Fruit fly (Drosophila melanogaster) whole organism, embryonic: ENCODE measurements around the gene CG9664.

Source experiments
- CG10366 ChIP-seq: fragments of 200-800 bp; sonication (Bioruptor generic); IDR thresholded peaks from 2 replicates; pipeline ENCODE4 v1.3.6; 2022; ENCODE audit warnings: missing biosample characterization, missing genetic modification characterization
- CG12155 ChIP-seq: fragments of 200-800 bp; sonication (Bioruptor generic); optimal IDR thresholded peaks from 3 replicates; lab custom pipeline; 2016; ENCODE audit warnings: missing biosample characterization, missing genetic modification characterization
- CG14050 ChIP-seq: fragments of 200-800 bp; sonication (Bioruptor generic); IDR thresholded peaks from 3 replicates; pipeline ENCODE4 v1.3.6; 2022; ENCODE audit warnings: missing biosample characterization, missing genetic modification characterization
- CG14860 ChIP-seq: fragments of 200-800 bp; sonication (Bioruptor generic); IDR thresholded peaks from 3 replicates; pipeline ENCODE4 v1.3.6; 2022; ENCODE audit warnings: missing biosample characterization, missing genetic modification characterization; ENCODE audit not compliant: partially characterized antibody
- CG34422 ChIP-seq: fragments of 200-800 bp; sonication (Bioruptor generic); IDR thresholded peaks from 3 replicates; pipeline ENCODE4 v1.3.6; 2022; ENCODE audit warnings: missing biosample characterization, missing genetic modification characterization
- CG6791 ChIP-seq: fragments of 200-800 bp; sonication (Bioruptor generic); IDR thresholded peaks from 3 replicates; pipeline ENCODE4 v1.3.6; 2022; ENCODE audit warnings: missing biosample characterization, missing genetic modification characterization; ENCODE audit not compliant: partially characterized antibody
- CG9876 ChIP-seq: fragments of 200-800 bp; sonication (Bioruptor generic); optimal IDR thresholded peaks from 2 replicates; lab custom pipeline; 2016; ENCODE audit warnings: missing biosample characterization, missing genetic modification characterization
- D ChIP-seq, 2 experiments: fragments of 200-800 bp in 1 of 2; fragments of >200 bp in 1 of 2; sonication (Bioruptor generic) in 1 of 2; optimal IDR thresholded peaks; 2 replicates in 1 of 2; 3 replicates in 1 of 2; lab custom pipeline; 2017; ENCODE audit warnings: mild to moderate bottlenecking in 1 of 2, missing biosample characterization in 1 of 2, missing genetic modification characterization in 1 of 2, missing genetic modification reagents in 1 of 2
- Lim3 ChIP-seq: fragments of 200-800 bp; sonication (Bioruptor generic); IDR thresholded peaks from 2 replicates; pipeline ENCODE4 v1.3.6; 2022; ENCODE audit warnings: missing biosample characterization, missing genetic modification characterization
- Sry-δ ChIP-seq: fragments of 200-800 bp; sonication (Bioruptor generic); optimal IDR thresholded peaks from 2 replicates; lab custom pipeline; 2016; ENCODE audit warnings: missing biosample characterization, missing genetic modification characterization
- ind ChIP-seq: fragments of 200-800 bp; sonication (Bioruptor generic); optimal IDR thresholded peaks from 3 replicates; lab custom pipeline; 2016; ENCODE audit warnings: missing biosample characterization, missing genetic modification characterization
- maf-S ChIP-seq: fragments of 200-800 bp; sonication (Bioruptor generic); optimal IDR thresholded peaks from 2 replicates; lab custom pipeline; 2016; ENCODE audit warnings: missing biosample characterization, missing genetic modification characterization
- sd ChIP-seq: fragments of 200-800 bp; sonication (Bioruptor generic); optimal IDR thresholded peaks from 3 replicates; lab custom pipeline; 2018; ENCODE audit warnings: missing biosample characterization, mild to moderate bottlenecking, missing genetic modification characterization, moderate library complexity
- twi ChIP-seq: fragments of 200-800 bp; optimal IDR thresholded peaks from 2 replicates; lab custom pipeline; 2019; ENCODE audit warnings: missing biosample characterization, mild to moderate bottlenecking, missing genetic modification characterization, moderate library complexity

- no peak for TF ChIP-seq CG14050 (GFP tag; lab: Robert Waterston, UW)
- no peak for TF ChIP-seq maf-S (GFP tag; lab: Kevin White, UChicago)
- TF ChIP-seq ind (GFP tag; lab: Kevin White, UChicago), result no peak
- no peak for TF ChIP-seq CG14860 (GFP tag; lab: Robert Waterston, UW)
- TF ChIP-seq Lim3, result no peak
- no peak for TF ChIP-seq CG34422
- TF ChIP-seq CG10366 (GFP tag; lab: Robert Waterston, UW), result no peak
- TF ChIP-seq CG6791 (GFP tag; lab: Robert Waterston, UW), result no peak
- TF ChIP-seq twi, result no peak
- no peak for TF ChIP-seq sd (tag; lab: Kevin White, UChicago)
- no peak for TF ChIP-seq CG9876 (GFP tag; lab: Kevin White, UChicago)
- no peak for TF ChIP-seq D (optimal IDR thresholded peaks at IDR 0.05; lab: Kevin White, UChicago)
- no peak for TF ChIP-seq D (GFP tag; optimal IDR thresholded peaks at IDR 0.05; lab: Kevin White, UChicago)
- TF ChIP-seq Sry-δ, result no peak
- TF ChIP-seq CG12155 (GFP tag; lab: Kevin White, UChicago), result no peak
Observed at dm6 chr2L:3304831-3305828, 10.6 kb upstream of the CG9664 start.
